Worm (Caenorhabditis elegans) whole organism, L1 larva: ENCODE results near the gene C34D10.1.
A peak's percentile ranks its signal among the peaks of the same experiment; 100 is the strongest.

Source experiments
- F16B12.6 ChIP-seq: fragments of 150-350 bp; optimal IDR thresholded peaks from 2 replicates; lab custom pipeline; 2014; ENCODE audit warnings: missing biosample characterization, missing genetic modification characterization
- Y116A8C.19 ChIP-seq: sonication (generic microtip); optimal IDR thresholded peaks from 2 replicates; lab custom pipeline; 2016; ENCODE audit warnings: missing compliant biosample characterization, missing genetic modification characterization, borderline replicate concordance
- aly-2 ChIP-seq: fragments of 150-350 bp; optimal IDR thresholded peaks from 2 replicates; lab custom pipeline; 2014; ENCODE audit warnings: missing biosample characterization, missing genetic modification characterization
- blmp-1 ChIP-seq: fragments of 150-350 bp; optimal IDR thresholded peaks from 2 replicates; lab custom pipeline; 2014; ENCODE audit warnings: missing biosample characterization, missing genetic modification characterization
- ceh-63 ChIP-seq: fragments of 200-800 bp; sonication (Bioruptor generic); optimal IDR thresholded peaks from 2 replicates; lab custom pipeline; 2018; ENCODE audit warnings: mild to moderate bottlenecking, missing genetic modification characterization, missing compliant biosample characterization
- ceh-82 ChIP-seq, 3 experiments: fragments of 150-350 bp in 1 of 3; sonication (generic microtip) in 2 of 3; optimal IDR thresholded peaks; 2 replicates each; lab custom pipeline; 2014 to 2017; ENCODE audit warnings: missing biosample characterization in 3 of 3, missing genetic modification characterization in 3 of 3
- dpl-1 ChIP-seq, 3 experiments: fragments of 150-350 bp in 2 of 3; sonication (generic microtip) in 1 of 3; optimal IDR thresholded peaks; 2 replicates each; lab custom pipeline; 2014 to 2017; ENCODE audit warnings: missing biosample characterization in 3 of 3, missing genetic modification characterization in 3 of 3, missing genetic modification reagents in 3 of 3
- efl-1 ChIP-seq, 4 experiments: fragments of 150-350 bp; optimal IDR thresholded peaks in 3 of 4; peaks in 1 of 4; 1 replicate in 1 of 4; 2 replicates in 3 of 4; lab custom pipeline; 2014; ENCODE audit warnings: missing biosample characterization in 2 of 4, missing genetic modification characterization in 2 of 4, missing genetic modification reagents in 2 of 4
- egl-13 ChIP-seq: sonication (generic microtip); optimal IDR thresholded peaks from 2 replicates; lab custom pipeline; 2016; ENCODE audit warnings: missing genotype, missing genetic modification reagents, missing genetic modification characterization, missing compliant biosample characterization
- elt-2 ChIP-seq: sonication (generic microtip); optimal IDR thresholded peaks from 2 replicates; lab custom pipeline; 2016; ENCODE audit warnings: missing genetic modification characterization, mild to moderate bottlenecking, inconsistent platforms, missing compliant biosample characterization, missing genetic modification reagents
- ets-5 ChIP-seq: fragments of 200-800 bp; sonication (Bioruptor generic); IDR thresholded peaks from 2 replicates; pipeline ENCODE4 v1.3.6; 2022; ENCODE audit warnings: missing genetic modification characterization, missing compliant biosample characterization
- hlh-4 ChIP-seq: sonication (generic microtip); optimal IDR thresholded peaks from 2 replicates; lab custom pipeline; 2016; ENCODE audit warnings: mild to moderate bottlenecking, missing genetic modification characterization, missing compliant biosample characterization
- hpl-2 ChIP-seq: fragments of 150-350 bp; optimal IDR thresholded peaks from 2 replicates; lab custom pipeline; 2014; ENCODE audit warnings: missing biosample characterization, missing genetic modification reagents, missing genetic modification characterization
- lin-14 ChIP-seq: fragments of 200-800 bp; sonication (Bioruptor generic); optimal IDR thresholded peaks from 2 replicates; lab custom pipeline; 2018; ENCODE audit warnings: mild to moderate bottlenecking, missing genetic modification characterization, moderate library complexity, missing compliant biosample characterization
- lin-39 ChIP-seq: fragments of 150-350 bp; optimal IDR thresholded peaks from 2 replicates; lab custom pipeline; 2014; ENCODE audit warnings: missing biosample characterization, missing genetic modification reagents, missing genetic modification characterization
- nhr-76 ChIP-seq: sonication (generic microtip); optimal IDR thresholded peaks from 2 replicates; lab custom pipeline; 2017; ENCODE audit warnings: missing biosample characterization, missing genetic modification characterization
- nhr-85 ChIP-seq: sonication (generic microtip); peaks from one replicate; lab custom pipeline; 2016; ENCODE audit warnings: missing genetic modification characterization, inconsistent platforms, missing compliant biosample characterization
- pax-3 ChIP-seq: fragments of 200-800 bp; sonication (Bioruptor generic); optimal IDR thresholded peaks from 2 replicates; lab custom pipeline; 2018; ENCODE audit warnings: mild to moderate bottlenecking, missing genetic modification characterization, moderate library complexity, missing compliant biosample characterization
- rnt-1 ChIP-seq: sonication (generic microtip); optimal IDR thresholded peaks from 2 replicates; lab custom pipeline; 2016; ENCODE audit warnings: mild to moderate bottlenecking, missing genetic modification characterization, moderate library complexity, missing compliant biosample characterization
- xbp-1 ChIP-seq: sonication (generic microtip); optimal IDR thresholded peaks from 2 replicates; lab custom pipeline; 2016; ENCODE audit warnings: missing genetic modification characterization, missing compliant biosample characterization
- zag-1 ChIP-seq: fragments of 150-350 bp; optimal IDR thresholded peaks from 2 replicates; lab custom pipeline; 2014; ENCODE audit warnings: missing biosample characterization, missing genetic modification characterization
- ztf-11 ChIP-seq, 2 experiments: sonication (generic microtip); optimal IDR thresholded peaks; 2 replicates each; lab custom pipeline; 2016 to 2017; ENCODE audit warnings: missing genetic modification characterization in 2 of 2, missing biosample characterization in 1 of 2, missing compliant biosample characterization in 1 of 2

Gene C34D10.1

DNA sequence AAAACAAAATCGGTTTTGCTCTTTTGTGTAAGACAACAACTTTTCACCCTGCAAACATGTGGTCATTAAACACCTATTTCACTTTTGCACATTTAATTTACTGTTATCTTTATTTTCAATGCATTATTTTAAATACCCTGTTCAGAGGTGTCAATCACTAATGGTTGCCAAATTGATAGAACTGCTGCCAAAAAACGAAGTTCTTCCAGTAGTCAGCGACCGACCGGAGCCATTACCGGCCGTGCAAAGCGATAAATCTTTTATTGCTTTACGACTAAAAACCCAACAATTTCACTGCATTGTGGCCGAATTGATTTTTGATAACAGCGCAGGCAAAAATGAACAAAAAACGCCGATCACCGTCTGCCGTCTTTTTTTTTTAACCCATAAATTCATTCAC is 45.2 kb downstream of the C34D10.1 start:
- TF ChIP-seq lin-14 (GFP tag; lab: Kevin White, UChicago) (no peak), elt-2 (peak; percentile 6), ceh-82 (tag; optimal IDR thresholded peaks at IDR 0.05; lab: Kevin White, UChicago) (no peak)

DNA sequence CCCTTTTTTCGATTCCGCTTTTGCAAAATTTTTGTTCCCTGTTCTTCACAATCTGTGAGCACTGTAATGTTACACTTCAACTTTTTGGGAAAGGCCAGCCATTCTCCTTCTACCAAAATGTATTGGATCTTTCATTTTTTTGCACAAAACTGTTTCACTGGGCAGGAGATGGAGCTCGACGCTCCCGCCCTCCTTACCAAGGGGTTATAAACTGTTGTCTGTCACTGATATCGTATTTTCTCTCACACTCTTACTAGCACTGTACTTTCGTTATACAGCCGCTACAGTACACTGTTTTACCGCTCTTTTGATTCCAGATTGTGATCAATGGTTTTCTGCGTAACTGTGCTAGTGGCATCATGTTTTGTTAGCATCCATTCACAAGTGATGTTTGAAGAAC is 48.5 kb downstream of the C34D10.1 start, which contains the start of gene C46F2.1:
C46F2.1 (plus strand) TSS at position 301 of the 400 bp plus-strand sequence.
- TF ChIP-seq nhr-85 (peak; percentile 36), hpl-2 (GFP tag; lab: Kevin White, UChicago) (no peak), egl-13 (tag; lab: Kevin White, UChicago) (no peak), ets-5 (GFP tag; lab: Robert Waterston, UW) (no peak), pax-3 (tag; lab: Kevin White, UChicago) (no peak), efl-1 (optimal IDR thresholded peaks at IDR 0.05; lab: Kevin White, UChicago) (no peak), efl-1 (GFP tag; optimal IDR thresholded peaks at IDR 0.05 in 1 of 2; lab: Kevin White, UChicago) (peak in 1 of 2 experiments; percentile 49), zag-1 (tag; lab: Kevin White, UChicago) (no peak), xbp-1 (tag; lab: Kevin White, UChicago) (no peak)

DNA sequence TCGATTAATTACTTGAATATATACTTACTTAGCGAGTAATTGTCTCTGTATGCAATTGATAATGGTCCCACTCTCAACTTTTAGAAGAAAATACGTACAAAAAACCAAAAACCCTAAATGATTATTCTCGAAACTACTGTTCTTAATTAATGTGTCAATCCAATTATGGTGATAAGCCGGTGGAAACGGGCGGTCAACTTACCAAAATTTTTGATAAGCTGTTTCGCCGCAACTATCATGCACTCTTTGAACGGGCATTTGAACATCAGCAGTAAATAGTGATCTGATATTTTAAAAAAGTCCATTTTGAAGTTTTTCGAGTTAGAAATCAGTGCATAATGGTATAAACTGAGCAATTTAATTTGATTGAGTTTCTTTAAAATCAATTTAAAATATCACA is 49.1 kb downstream of the C34D10.1 start:
- no peak for TF ChIP-seq Y116A8C.19 (tag; lab: Kevin White, UChicago)
- no peak for TF ChIP-seq blmp-1
- TF ChIP-seq egl-13 (tag; lab: Kevin White, UChicago), result no peak
- no peak for TF ChIP-seq rnt-1 (tag; lab: Kevin White, UChicago)
- TF ChIP-seq efl-1 (optimal IDR thresholded peaks at IDR 0.05; lab: Kevin White, UChicago), result no peak
- no peak for TF ChIP-seq efl-1 (GFP tag; optimal IDR thresholded peaks at IDR 0.05 in 1 of 2; lab: Kevin White, UChicago)
- TF ChIP-seq aly-2 (tag; lab: Kevin White, UChicago), result no peak
- TF ChIP-seq F16B12.6 (tag; lab: Kevin White, UChicago), result no peak
- TF ChIP-seq, all 84 proteins: peak for 0

DNA sequence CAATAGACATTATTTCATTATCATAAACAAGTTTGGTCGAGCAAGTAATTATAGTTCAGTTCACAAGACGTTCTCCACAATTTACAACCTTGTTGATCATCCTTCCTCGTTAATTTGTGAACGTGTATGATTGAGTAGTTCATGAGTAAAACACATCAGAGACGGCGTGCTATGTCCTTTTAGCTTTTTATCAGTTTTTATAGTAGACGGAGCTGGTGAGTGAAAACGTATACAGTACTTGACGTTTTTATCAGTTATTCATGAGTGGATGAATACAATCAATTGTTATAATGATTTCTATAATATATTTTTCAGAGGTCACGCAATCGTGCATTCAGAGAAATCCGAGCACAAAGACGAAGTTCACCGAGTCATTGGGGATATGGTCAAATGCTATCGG is 49.6 kb downstream of the C34D10.1 start:
- no peak for TF ChIP-seq nhr-76
- no peak for TF ChIP-seq Y116A8C.19 (tag; lab: Kevin White, UChicago)
- no peak for TF ChIP-seq egl-13 (tag; lab: Kevin White, UChicago)
- TF ChIP-seq lin-39 (tag; lab: Kevin White, UChicago), result no peak
- no peak for TF ChIP-seq rnt-1 (tag; lab: Kevin White, UChicago)
- TF ChIP-seq dpl-1 (GFP tag; optimal IDR thresholded peaks at IDR 0.05; lab: Kevin White, UChicago), result no peak
- no peak for TF ChIP-seq ztf-11 (tag; optimal IDR thresholded peaks at IDR 0.05; lab: Kevin White, UChicago)
- TF ChIP-seq hlh-4 (tag; lab: Kevin White, UChicago), result no peak
- no peak for TF ChIP-seq ceh-63 (GFP tag; lab: Kevin White, UChicago)
